Worm (Caenorhabditis elegans) whole organism, L1 larva: ENCODE results near the gene epn-1.

ENCODE experiments used
- C16A3.4 ChIP-seq: fragments of 150-350 bp; optimal IDR thresholded peaks from 2 replicates; lab custom pipeline; 2014; ENCODE audit warnings: missing biosample characterization, missing genetic modification characterization
- F16B12.6 ChIP-seq: fragments of 150-350 bp; optimal IDR thresholded peaks from 2 replicates; lab custom pipeline; 2014; ENCODE audit warnings: missing biosample characterization, missing genetic modification characterization
- Y116A8C.19 ChIP-seq: sonication (generic microtip); optimal IDR thresholded peaks from 2 replicates; lab custom pipeline; 2016; ENCODE audit warnings: missing compliant biosample characterization, missing genetic modification characterization, borderline replicate concordance
- alr-1 ChIP-seq: fragments of 200-800 bp; sonication (Bioruptor generic); optimal IDR thresholded peaks from 2 replicates; lab custom pipeline; 2018; ENCODE audit warnings: borderline replicate concordance, mild to moderate bottlenecking, missing genetic modification characterization, missing compliant biosample characterization
- aly-2 ChIP-seq: fragments of 150-350 bp; optimal IDR thresholded peaks from 2 replicates; lab custom pipeline; 2014; ENCODE audit warnings: missing biosample characterization, missing genetic modification characterization
- ama-1 ChIP-seq: fragments of 150-350 bp; optimal IDR thresholded peaks from 2 replicates; lab custom pipeline; 2014
- ceh-63 ChIP-seq: fragments of 200-800 bp; sonication (Bioruptor generic); optimal IDR thresholded peaks from 2 replicates; lab custom pipeline; 2018; ENCODE audit warnings: mild to moderate bottlenecking, missing genetic modification characterization, missing compliant biosample characterization
- ceh-8 ChIP-seq: fragments of 200-800 bp; sonication (Bioruptor generic); optimal IDR thresholded peaks from 2 replicates; lab custom pipeline; 2018; ENCODE audit warnings: mild to moderate bottlenecking, missing genetic modification characterization, moderate library complexity, missing compliant biosample characterization
- ceh-82 ChIP-seq, 3 experiments: fragments of 150-350 bp in 1 of 3; sonication (generic microtip) in 2 of 3; optimal IDR thresholded peaks; 2 replicates each; lab custom pipeline; 2014 to 2017; ENCODE audit warnings: missing biosample characterization in 3 of 3, missing genetic modification characterization in 3 of 3
- ceh-90 ChIP-seq: sonication (generic microtip); optimal IDR thresholded peaks from 2 replicates; lab custom pipeline; 2016; ENCODE audit warnings: missing genetic modification characterization, missing compliant biosample characterization
- dpl-1 ChIP-seq, 3 experiments: fragments of 150-350 bp in 2 of 3; sonication (generic microtip) in 1 of 3; optimal IDR thresholded peaks; 2 replicates each; lab custom pipeline; 2014 to 2017; ENCODE audit warnings: missing biosample characterization in 3 of 3, missing genetic modification characterization in 3 of 3, missing genetic modification reagents in 3 of 3
- dsc-1 ChIP-seq: sonication (generic microtip); optimal IDR thresholded peaks from 2 replicates; lab custom pipeline; 2016; ENCODE audit warnings: mild to moderate bottlenecking, missing genetic modification characterization, missing compliant biosample characterization
- egl-13 ChIP-seq: sonication (generic microtip); optimal IDR thresholded peaks from 2 replicates; lab custom pipeline; 2016; ENCODE audit warnings: missing genotype, missing genetic modification reagents, missing genetic modification characterization, missing compliant biosample characterization
- egl-27 ChIP-seq, 2 experiments: fragments of 150-350 bp in 1 of 2; sonication (generic microtip); optimal IDR thresholded peaks; 3 replicates each; lab custom pipeline; 2017 to 2018; ENCODE audit warnings: missing biosample characterization in 2 of 2, missing genetic modification characterization in 2 of 2, missing genetic modification reagents in 2 of 2
- elt-2 ChIP-seq: sonication (generic microtip); optimal IDR thresholded peaks from 2 replicates; lab custom pipeline; 2016; ENCODE audit warnings: missing genetic modification characterization, mild to moderate bottlenecking, inconsistent platforms, missing compliant biosample characterization, missing genetic modification reagents
- ets-5 ChIP-seq: fragments of 200-800 bp; sonication (Bioruptor generic); IDR thresholded peaks from 2 replicates; pipeline ENCODE4 v1.3.6; 2022; ENCODE audit warnings: missing genetic modification characterization, missing compliant biosample characterization
- fkh-4 ChIP-seq: sonication (generic microtip); optimal IDR thresholded peaks from 2 replicates; lab custom pipeline; 2016; ENCODE audit warnings: missing compliant biosample characterization, missing genetic modification characterization, borderline replicate concordance
- fkh-8 ChIP-seq: sonication (generic microtip); optimal IDR thresholded peaks from 2 replicates; lab custom pipeline; 2016; ENCODE audit warnings: mild to moderate bottlenecking, missing genetic modification characterization, missing compliant biosample characterization
- grh-1 ChIP-seq: fragments of 200-800 bp; sonication (Bioruptor generic); IDR thresholded peaks from 2 replicates; pipeline ENCODE4 v1.3.6; 2022; ENCODE audit warnings: missing genetic modification reagents, missing genetic modification characterization, missing compliant biosample characterization
- hpl-2 ChIP-seq: fragments of 150-350 bp; optimal IDR thresholded peaks from 2 replicates; lab custom pipeline; 2014; ENCODE audit warnings: missing biosample characterization, missing genetic modification reagents, missing genetic modification characterization
- jun-1 ChIP-seq: fragments of 150-350 bp; optimal IDR thresholded peaks from 2 replicates; lab custom pipeline; 2014; ENCODE audit warnings: missing biosample characterization, missing genetic modification reagents, missing genetic modification characterization
- lin-14 ChIP-seq: fragments of 200-800 bp; sonication (Bioruptor generic); optimal IDR thresholded peaks from 2 replicates; lab custom pipeline; 2018; ENCODE audit warnings: mild to moderate bottlenecking, missing genetic modification characterization, moderate library complexity, missing compliant biosample characterization
- lin-15B ChIP-seq: fragments of 150-350 bp; sonication (generic microtip); optimal IDR thresholded peaks from 3 replicates; lab custom pipeline; 2014; ENCODE audit warnings: missing biosample characterization, missing genetic modification characterization
- lin-35 ChIP-seq, 2 experiments: fragments of 150-350 bp; optimal IDR thresholded peaks; 2 replicates each; lab custom pipeline; 2014; ENCODE audit warnings: missing biosample characterization in 2 of 2, missing genetic modification characterization in 2 of 2, missing genetic modification reagents in 2 of 2
- lin-39 ChIP-seq: fragments of 150-350 bp; optimal IDR thresholded peaks from 2 replicates; lab custom pipeline; 2014; ENCODE audit warnings: missing biosample characterization, missing genetic modification reagents, missing genetic modification characterization
- lir-3 ChIP-seq: sonication (generic microtip); optimal IDR thresholded peaks from 2 replicates; lab custom pipeline; 2016; ENCODE audit warnings: mild to moderate bottlenecking, missing genetic modification characterization, moderate library complexity, missing compliant biosample characterization; ENCODE audit not compliant: poor library complexity
- mdl-1 ChIP-seq, 2 experiments: fragments of 150-350 bp; optimal IDR thresholded peaks; 2 replicates each; lab custom pipeline; 2014 to 2017; ENCODE audit warnings: missing biosample characterization in 2 of 2, missing genetic modification characterization in 2 of 2, inconsistent platforms in 1 of 2
- mef-2 ChIP-seq: fragments of 150-350 bp; optimal IDR thresholded peaks from 2 replicates; lab custom pipeline; 2014; ENCODE audit warnings: missing biosample characterization, missing genetic modification characterization
- nhr-11 ChIP-seq: fragments of 150-350 bp; optimal IDR thresholded peaks from 2 replicates; lab custom pipeline; 2014; ENCODE audit warnings: missing biosample characterization, missing genetic modification characterization
- nhr-12 ChIP-seq: sonication (generic microtip); optimal IDR thresholded peaks from 2 replicates; lab custom pipeline; 2017; ENCODE audit warnings: missing biosample characterization, missing genetic modification characterization
- nhr-19 ChIP-seq: fragments of 200-800 bp; sonication (Bioruptor generic); conservative IDR thresholded peaks from 2 replicates; pipeline ENCODE4 v1.3.6; 2022; ENCODE audit warnings: missing genetic modification characterization, missing compliant biosample characterization
- nhr-47 ChIP-seq: sonication (generic microtip); optimal IDR thresholded peaks from 2 replicates; lab custom pipeline; 2016; ENCODE audit warnings: mild to moderate bottlenecking, missing genetic modification characterization, moderate library complexity, missing compliant biosample characterization
- nhr-71 ChIP-seq: sonication (generic microtip); optimal IDR thresholded peaks from 2 replicates; lab custom pipeline; 2016; ENCODE audit warnings: mild to moderate bottlenecking, missing genetic modification characterization, moderate library complexity, missing compliant biosample characterization
- nhr-76 ChIP-seq: sonication (generic microtip); optimal IDR thresholded peaks from 2 replicates; lab custom pipeline; 2017; ENCODE audit warnings: missing biosample characterization, missing genetic modification characterization
- nhr-84 ChIP-seq: sonication (generic microtip); optimal IDR thresholded peaks from 2 replicates; lab custom pipeline; 2017; ENCODE audit warnings: missing biosample characterization, missing genetic modification characterization
- nhr-85 ChIP-seq: sonication (generic microtip); peaks from one replicate; lab custom pipeline; 2016; ENCODE audit warnings: missing genetic modification characterization, inconsistent platforms, missing compliant biosample characterization
- rnt-1 ChIP-seq: sonication (generic microtip); optimal IDR thresholded peaks from 2 replicates; lab custom pipeline; 2016; ENCODE audit warnings: mild to moderate bottlenecking, missing genetic modification characterization, moderate library complexity, missing compliant biosample characterization
- sox-4 ChIP-seq: sonication (generic microtip); optimal IDR thresholded peaks from 2 replicates; lab custom pipeline; 2016; ENCODE audit warnings: missing genetic modification characterization, missing compliant biosample characterization
- sptf-1 ChIP-seq: fragments of 150-350 bp; optimal IDR thresholded peaks from 2 replicates; lab custom pipeline; 2014; ENCODE audit warnings: missing biosample characterization, missing genetic modification characterization
- sup-37 ChIP-seq: fragments of 200-800 bp; sonication (Bioruptor generic); optimal IDR thresholded peaks from 2 replicates; lab custom pipeline; 2018; ENCODE audit warnings: mild to moderate bottlenecking, missing genetic modification characterization, missing compliant biosample characterization
- tlp-1 ChIP-seq: fragments of 150-350 bp; optimal IDR thresholded peaks from 2 replicates; lab custom pipeline; 2014; ENCODE audit warnings: missing biosample characterization, missing genetic modification characterization
- unc-130 ChIP-seq: fragments of 150-350 bp; optimal IDR thresholded peaks from 2 replicates; lab custom pipeline; 2017; ENCODE audit warnings: missing biosample characterization, missing genetic modification characterization, inconsistent platforms
- xbp-1 ChIP-seq: sonication (generic microtip); optimal IDR thresholded peaks from 2 replicates; lab custom pipeline; 2016; ENCODE audit warnings: missing genetic modification characterization, missing compliant biosample characterization
- zip-4 ChIP-seq: fragments of 200-800 bp; sonication (Bioruptor generic); optimal IDR thresholded peaks from 2 replicates; lab custom pipeline; 2018; ENCODE audit warnings: mild to moderate bottlenecking, missing genetic modification characterization, moderate library complexity, missing compliant biosample characterization
- ztf-11 ChIP-seq, 2 experiments: sonication (generic microtip); optimal IDR thresholded peaks; 2 replicates each; lab custom pipeline; 2016 to 2017; ENCODE audit warnings: missing genetic modification characterization in 2 of 2, missing biosample characterization in 1 of 2, missing compliant biosample characterization in 1 of 2

Gene epn-1

DNA sequence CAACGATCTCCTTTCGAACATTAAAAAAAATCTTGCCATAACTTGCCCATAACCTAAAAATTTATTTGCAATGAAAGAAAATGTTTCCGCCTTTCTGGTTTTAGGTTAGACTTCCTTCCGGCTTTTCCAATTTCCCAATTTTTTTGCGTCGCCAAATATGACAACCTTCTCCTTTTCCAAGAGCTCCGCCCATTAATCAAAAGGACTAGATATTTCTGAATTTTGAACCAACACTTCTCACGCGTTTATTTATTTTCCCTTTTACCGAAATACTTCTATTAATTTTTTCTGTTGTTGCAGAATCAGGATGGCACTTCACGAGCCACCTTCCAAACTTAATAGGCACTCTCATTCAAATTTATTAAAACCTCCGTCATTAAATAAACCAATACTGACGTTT is 27.3 kb upstream of the epn-1 start, which contains the start of gene egrh-1:
egrh-1 (plus strand) TSS at position 301 of the 400 bp plus-strand sequence.
- TF ChIP-seq ceh-63 (GFP tag; lab: Kevin White, UChicago) (no peak), lin-15B (tag; lab: Kevin White, UChicago) (no peak), ama-1 (lab: Kevin White, UChicago) (no peak), Y116A8C.19 (tag; lab: Kevin White, UChicago) (no peak), sptf-1 (tag; lab: Kevin White, UChicago) (no peak), nhr-84 (no peak), ets-5 (GFP tag; lab: Robert Waterston, UW) (no peak), ceh-82 (tag; optimal IDR thresholded peaks at IDR 0.05; lab: Kevin White, UChicago) (no peak), unc-130 (tag; lab: Kevin White, UChicago) (no peak), tlp-1 (tag; lab: Kevin White, UChicago) (no peak)

DNA sequence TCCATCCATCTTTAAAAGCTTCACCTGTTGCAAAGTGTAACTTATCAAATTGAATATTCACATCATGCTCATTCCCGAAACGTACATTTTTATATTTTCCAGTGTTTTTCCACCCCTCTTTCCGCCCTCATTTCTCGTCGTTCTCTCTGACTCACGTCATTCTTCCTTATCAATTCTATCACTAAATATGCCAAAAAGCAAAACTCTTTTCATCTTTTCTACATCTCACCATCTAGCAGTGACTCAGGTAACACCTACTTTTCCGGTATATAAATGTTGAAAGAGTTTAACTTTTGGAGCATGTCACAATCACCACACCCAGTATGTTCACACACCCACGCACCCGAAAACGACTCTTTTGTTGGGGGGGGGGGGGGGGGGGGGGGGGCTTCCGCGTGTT is 26.2 kb upstream of the epn-1 start:
- TF ChIP-seq alr-1 = no peak
- TF ChIP-seq ceh-90 (tag; lab: Kevin White, UChicago) = no peak
- TF ChIP-seq fkh-8 (tag; lab: Kevin White, UChicago) = peak; percentile 21
- no peak for TF ChIP-seq mdl-1 (tag; optimal IDR thresholded peaks at IDR 0.05; lab: Kevin White, UChicago)
- TF ChIP-seq nhr-12 (tag; lab: Kevin White, UChicago) = no peak
- no peak for TF ChIP-seq lin-15B (tag; lab: Kevin White, UChicago)

ce11 chrX:14842846-14843369 is 24.6 kb upstream of the epn-1 start:
- TF ChIP-seq grh-1 (GFP tag; lab: Robert Waterston, UW) (no peak), egl-13 (tag; lab: Kevin White, UChicago) (no peak)

DNA sequence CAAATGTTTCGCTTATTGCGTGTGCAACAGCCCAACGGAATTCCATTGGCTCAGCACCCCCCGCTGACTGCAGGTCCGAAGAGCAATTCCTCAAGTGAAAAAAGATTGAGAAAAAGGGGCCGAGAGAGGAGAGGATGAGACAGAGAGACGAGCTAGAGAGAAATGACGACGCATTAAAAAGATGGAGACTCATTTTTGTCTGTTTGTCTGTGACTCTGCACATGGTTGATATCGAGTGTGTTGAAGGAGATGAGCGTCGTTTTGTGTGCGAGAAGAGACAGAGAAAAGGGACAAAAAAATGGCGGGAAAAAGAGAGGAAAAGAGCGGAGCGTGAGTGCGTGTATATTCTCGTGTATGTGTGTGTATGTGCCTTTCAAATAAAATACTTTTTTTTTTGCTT is 22.7 kb upstream of the epn-1 start:
- TF ChIP-seq sox-4 (tag; lab: Kevin White, UChicago) = peak; percentile 21
- peak; percentile 53 to 56 for TF ChIP-seq egl-27 (tag; optimal IDR thresholded peaks at IDR 0.05; lab: Kevin White, UChicago)
- peak; percentile 74 to 86 (median 75) for TF ChIP-seq dpl-1 (GFP tag; optimal IDR thresholded peaks at IDR 0.05; lab: Kevin White, UChicago)
- TF ChIP-seq fkh-4 = no peak
- TF ChIP-seq sup-37 (GFP tag; lab: Kevin White, UChicago) = peak; percentile 38
- TF ChIP-seq egl-13 (tag; lab: Kevin White, UChicago) = peak; percentile 81
- no peak for TF ChIP-seq hpl-2 (GFP tag; lab: Kevin White, UChicago)
- peak; percentile 43 for TF ChIP-seq elt-2 (tag; lab: Kevin White, UChicago)
- TF ChIP-seq mdl-1 (tag; optimal IDR thresholded peaks at IDR 0.05; lab: Kevin White, UChicago) = peak; percentile 44 to 92
- TF ChIP-seq nhr-76 (tag; lab: Kevin White, UChicago) = no peak
- peak; percentile 54 for TF ChIP-seq nhr-11
- peak in 1 of 2 experiments; percentile 14 for TF ChIP-seq ztf-11 (tag; optimal IDR thresholded peaks at IDR 0.05; lab: Kevin White, UChicago)
- peak; percentile 87 for TF ChIP-seq fkh-8 (tag; lab: Kevin White, UChicago)
- peak; percentile 6 for TF ChIP-seq ama-1 (lab: Kevin White, UChicago)
- peak; percentile 66 for TF ChIP-seq mef-2 (tag; lab: Kevin White, UChicago)
- peak; percentile 82 for TF ChIP-seq dsc-1
- peak; percentile 80 for TF ChIP-seq lir-3
- peak; percentile 86 for TF ChIP-seq C16A3.4 (tag; lab: Kevin White, UChicago)
- peak; percentile 57 for TF ChIP-seq ceh-8 (GFP tag; lab: Kevin White, UChicago)
- TF ChIP-seq nhr-71 (tag; lab: Kevin White, UChicago) = peak; percentile 96
- TF ChIP-seq lin-14 (GFP tag; lab: Kevin White, UChicago) = peak; percentile 99
- TF ChIP-seq aly-2 (tag; lab: Kevin White, UChicago) = peak; percentile 32
- TF ChIP-seq F16B12.6 = peak; percentile 44
- peak; percentile 80 for TF ChIP-seq rnt-1 (tag; lab: Kevin White, UChicago)
- TF ChIP-seq unc-130 (tag; lab: Kevin White, UChicago) = peak; percentile 46
- peak; percentile 78 for TF ChIP-seq nhr-19 (GFP tag; lab: Robert Waterston, UW)
- peak; percentile 82 to 87 for TF ChIP-seq lin-35 (GFP tag; optimal IDR thresholded peaks at IDR 0.05; lab: Kevin White, UChicago)
- TF ChIP-seq nhr-85 = peak; percentile 86
- no peak for TF ChIP-seq zip-4 (GFP tag; lab: Kevin White, UChicago)
- peak; percentile 86 for TF ChIP-seq nhr-47 (tag; lab: Kevin White, UChicago)
- TF ChIP-seq xbp-1 (tag; lab: Kevin White, UChicago) = peak; percentile 85
- peak; percentile 89 for TF ChIP-seq jun-1
- peak; percentile 15 for TF ChIP-seq lin-39 (tag; lab: Kevin White, UChicago)
